Fruit fly (Drosophila melanogaster): ENCODE results near the gene CG12984.

The CG12984 gene

dm6 chr3L:21008899-21009298, 17.4 kb downstream of the CG12984 start (continued):
- TF ChIP-seq CG13894 (tag; optimal IDR thresholded peaks at IDR 0.05) (no peak), sd (tag; optimal IDR thresholded peaks at IDR 0.05) (peak; percentile 87), dm (GFP tag; optimal IDR thresholded peaks at IDR 0.05) (peak; percentile 46), tup (GFP tag; optimal IDR thresholded peaks at IDR 0.05) (no peak), CG34422 (GFP tag; IDR thresholded peaks at IDR 0.05) (0 out of 3 replicates have a peak, but pooled peaks have one; percentile 22), CG15479 (GFP tag; optimal IDR thresholded peaks at IDR 0.05) (peak; percentile 71), CG12769 (tag; optimal IDR thresholded peaks at IDR 0.05) (peak; percentile 66), Med (GFP tag) (peak; percentile 61), vvl (GFP tag; IDR thresholded peaks at IDR 0.05) (peak; percentile 45; the same call in 1 of the 2 replicates), sqz (GFP tag; optimal IDR thresholded peaks at IDR 0.05) (peak; percentile 17), pnt (GFP tag; optimal IDR thresholded peaks at IDR 0.05) (no peak), sug (tag; optimal IDR thresholded peaks at IDR 0.05) (peak; percentile 5), sr (GFP tag; IDR thresholded peaks at IDR 0.05) (peak; percentile 79; the same call in 2 of the 3 replicates), CG7987 (GFP tag; optimal IDR thresholded peaks at IDR 0.05) (no peak), Max (GFP tag; optimal IDR thresholded peaks at IDR 0.05) (peak; percentile 24), nerfin-1 (tag; optimal IDR thresholded peaks at IDR 0.05) (peak; percentile 56), HLH3B (GFP tag; IDR thresholded peaks at IDR 0.05) (no peak), HmgZ (tag; optimal IDR thresholded peaks at IDR 0.05) (peak; percentile 28), so (GFP tag; IDR thresholded peaks at IDR 0.05) (peak; percentile 14; the same call in 1 of the 3 replicates), Hey (tag; optimal IDR thresholded peaks at IDR 0.05) (no peak), CG9932 (GFP tag; IDR thresholded peaks at IDR 0.05) (no peak), crol (GFP tag; IDR thresholded peaks at IDR 0.05) (0 out of 2 replicates have a peak, but pooled peaks have one; percentile 16), CG2199 (GFP tag; IDR thresholded peaks at IDR 0.05) (0 out of 3 replicates have a peak, but pooled peaks have one; percentile 23), D (optimal IDR thresholded peaks at IDR 0.05) (peak; percentile 20), D (GFP tag; optimal IDR thresholded peaks at IDR 0.05) (no peak), CG10462 (GFP tag; optimal IDR thresholded peaks at IDR 0.05) (no peak), unc-4 (GFP tag; IDR thresholded peaks at IDR 0.05; ENCODE audit: partially characterized antibody) (peak; percentile 12; the same call in 1 of the 2 replicates), CG32532 (GFP tag; IDR thresholded peaks at IDR 0.05) (peak; percentile 42; the same call in 1 of the 2 replicates), yki (optimal IDR thresholded peaks at IDR 0.05) (peak; percentile 68), kah (GFP tag; optimal IDR thresholded peaks at IDR 0.05) (peak; percentile 38), twi (tag; optimal IDR thresholded peaks at IDR 0.05) (peak; percentile 64)

dm6 chr3L:21009405-21010120, 18.1 kb downstream of the CG12984 start:
- peak; percentile 38 for TF ChIP-seq CG34376 (GFP tag; optimal IDR thresholded peaks at IDR 0.05)
- peak; percentile 87 for TF ChIP-seq Drgx (GFP tag; IDR thresholded peaks at IDR 0.05)
- TF ChIP-seq caup (GFP tag; optimal IDR thresholded peaks at IDR 0.05; ENCODE audit: severe bottlenecking), result peak; percentile 48
- no peak; the same call in 1 of the 2 replicates for TF ChIP-seq GATAe (GFP tag; conservative IDR thresholded peaks at IDR 0.05)
- TF ChIP-seq crc (GFP tag; optimal IDR thresholded peaks at IDR 0.05), result no peak
- peak; percentile 26 for TF ChIP-seq CG12104 (GFP tag; optimal IDR thresholded peaks at IDR 0.05)
- peak; percentile 55 for TF ChIP-seq Atf-2 (GFP tag; optimal IDR thresholded peaks at IDR 0.05)
- TF ChIP-seq CG15479 (GFP tag; optimal IDR thresholded peaks at IDR 0.05), result no peak
- peak; percentile 6 for TF ChIP-seq CG15514 (GFP tag; optimal IDR thresholded peaks at IDR 0.05)
- TF ChIP-seq CG33213 (GFP tag; optimal IDR thresholded peaks at IDR 0.05), result peak; percentile 20
- TF ChIP-seq pnt (GFP tag; optimal IDR thresholded peaks at IDR 0.05), result peak; percentile 5
- TF ChIP-seq CG10543 (GFP tag; optimal IDR thresholded peaks at IDR 0.05), result peak; percentile 23
- TF ChIP-seq stwl (tag; optimal IDR thresholded peaks at IDR 0.05), result no peak
- peak; percentile 2 for TF ChIP-seq CG12744 (GFP tag; optimal IDR thresholded peaks at IDR 0.05)
- no peak for TF ChIP-seq prd (optimal IDR thresholded peaks at IDR 0.05)
- peak; percentile 73; the same call in 2 of the 3 replicates for TF ChIP-seq prd (GFP tag; IDR thresholded peaks at IDR 0.05)
- TF ChIP-seq CG31441 (GFP tag; IDR thresholded peaks at IDR 0.05), result no peak; the same call in 1 of the 2 replicates
- peak; percentile 29 for TF ChIP-seq CG4424 (GFP tag; optimal IDR thresholded peaks at IDR 0.05)
- 0 out of 2 replicates have a peak, but pooled peaks have one; percentile 43 for TF ChIP-seq wdn (GFP tag; IDR thresholded peaks at IDR 0.05)
- TF ChIP-seq Nf-YB (GFP tag; optimal IDR thresholded peaks at IDR 0.05), result no peak
- peak; percentile 13 for TF ChIP-seq Bdp1 (GFP tag; optimal IDR thresholded peaks at IDR 0.05)
